Worm (Caenorhabditis elegans) whole organism, mixed stage, embryonic: ENCODE data around the gene C05G5.5.

ENCODE experiments used
- ceh-83 ChIP-seq: fragments of 200-800 bp; sonication (Bioruptor generic); optimal IDR thresholded peaks from 2 replicates; lab custom pipeline; 2018; ENCODE audit warnings: mild to moderate bottlenecking, missing genetic modification characterization, missing compliant biosample characterization
- elt-3 ChIP-seq: fragments of 150-350 bp; optimal IDR thresholded peaks from 2 replicates; lab custom pipeline; 2014; ENCODE audit warnings: missing biosample characterization, missing genetic modification characterization
- lin-13 ChIP-seq: fragments of 150-350 bp; optimal IDR thresholded peaks from 2 replicates; lab custom pipeline; 2014; ENCODE audit warnings: missing biosample characterization, missing genetic modification characterization
- mep-1 ChIP-seq: fragments of 150-350 bp; optimal IDR thresholded peaks from 2 replicates; lab custom pipeline; 2017; ENCODE audit warnings: missing biosample characterization, missing genetic modification reagents, missing genetic modification characterization, inconsistent platforms
- nhr-237 ChIP-seq: fragments of 150-350 bp; optimal IDR thresholded peaks from 2 replicates; lab custom pipeline; 2014; ENCODE audit warnings: missing biosample characterization, missing genetic modification characterization
- nhr-28 ChIP-seq: fragments of 150-350 bp; optimal IDR thresholded peaks from 2 replicates; lab custom pipeline; 2014; ENCODE audit warnings: missing biosample characterization, missing genetic modification characterization
- tbx-8 ChIP-seq: fragments of 200-800 bp; sonication (Bioruptor generic); optimal IDR thresholded peaks from 2 replicates; lab custom pipeline; 2018; ENCODE audit warnings: mild to moderate bottlenecking, missing genetic modification characterization, moderate library complexity, missing compliant biosample characterization
- unc-120 ChIP-seq: sonication (generic microtip); optimal IDR thresholded peaks from 2 replicates; lab custom pipeline; 2017; ENCODE audit warnings: missing genetic modification characterization, missing compliant biosample characterization; ENCODE audit not compliant: poor library complexity, severe bottlenecking
- unc-62 ChIP-seq: fragments of 150-350 bp; optimal IDR thresholded peaks from 2 replicates; lab custom pipeline; 2014; ENCODE audit warnings: missing biosample characterization, missing genetic modification reagents, missing genetic modification characterization

DNA sequence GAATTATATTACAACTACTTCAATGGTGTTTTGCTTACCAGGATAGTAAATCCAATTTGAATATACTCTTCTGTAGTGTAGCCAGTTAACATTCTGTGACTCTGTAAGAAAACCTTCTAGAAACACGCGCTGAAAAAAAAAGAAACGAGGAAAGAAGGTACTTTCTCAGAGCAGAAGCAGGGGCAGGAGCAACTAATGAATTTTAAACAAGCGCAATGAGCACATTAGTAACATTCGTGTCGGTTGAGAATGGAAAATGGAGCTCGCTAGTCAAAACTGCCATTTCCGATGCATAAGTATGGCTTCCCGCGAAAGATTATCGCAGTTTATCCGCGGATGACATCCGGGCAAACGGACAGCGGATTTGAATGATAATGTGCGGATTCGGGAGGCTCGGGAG, 9.0 kb downstream of the C05G5.5 start, which contains the start of gene C05G5.3:
- TF ChIP-seq unc-62 (no peak), elt-3 (tag; lab: Kevin White, UChicago) (no peak), nhr-28 (tag; lab: Kevin White, UChicago) (no peak), lin-13 (tag; lab: Kevin White, UChicago) (no peak), nhr-237 (tag; lab: Kevin White, UChicago) (no peak), mep-1 (tag; lab: Kevin White, UChicago) (no peak), unc-120 (tag; lab: Kevin White, UChicago) (no peak), tbx-8 (GFP tag; lab: Kevin White, UChicago) (no peak), ceh-83 (GFP tag; lab: Kevin White, UChicago) (no peak)
